Fruit fly (Drosophila melanogaster) whole organism, embryonic: ENCODE results near the gene CG12075.

Experiments used
- ATbp ChIP-seq: fragments of 200-800 bp; sonication (Bioruptor generic); optimal IDR thresholded peaks from 2 replicates; lab custom pipeline; 2017; ENCODE audit warnings: missing biosample characterization, mild to moderate bottlenecking, missing genetic modification characterization, missing genetic modification reagents
- B-H2 ChIP-seq: fragments of 200-800 bp; sonication (Bioruptor generic); optimal IDR thresholded peaks from 2 replicates; lab custom pipeline; 2018; ENCODE audit warnings: missing biosample characterization, mild to moderate bottlenecking, missing genetic modification characterization
- CG10147 ChIP-seq: fragments of 200-800 bp; sonication (Bioruptor generic); optimal IDR thresholded peaks from 2 replicates; lab custom pipeline; 2019; ENCODE audit warnings: missing biosample characterization, mild to moderate bottlenecking, missing genetic modification characterization, moderate library complexity
- CG10543 ChIP-seq: fragments of 200-800 bp; sonication (Bioruptor generic); optimal IDR thresholded peaks from 3 replicates; lab custom pipeline; 2017; ENCODE audit warnings: missing biosample characterization, mild to moderate bottlenecking, missing genetic modification characterization, moderate library complexity
- CG12219 ChIP-seq: fragments of 200-800 bp; sonication (Bioruptor generic); optimal IDR thresholded peaks from 3 replicates; lab custom pipeline; 2018; ENCODE audit warnings: missing biosample characterization, mild to moderate bottlenecking, missing genetic modification characterization
- CG12942 ChIP-seq: fragments of 200-800 bp; sonication (Bioruptor generic); optimal IDR thresholded peaks from 3 replicates; lab custom pipeline; 2016; ENCODE audit warnings: missing biosample characterization, missing genetic modification characterization
- CG13296 ChIP-seq: fragments of 200-800 bp; sonication (Bioruptor generic); optimal IDR thresholded peaks from 3 replicates; lab custom pipeline; 2018; ENCODE audit warnings: missing biosample characterization, mild to moderate bottlenecking, missing genetic modification characterization
- CG14014 ChIP-seq: fragments of 200-800 bp; sonication (Bioruptor generic); IDR thresholded peaks from 2 replicates; pipeline ENCODE4 v1.3.6; 2022; ENCODE audit warnings: missing biosample characterization, missing genetic modification characterization
- CG17829 ChIP-seq: fragments of 200-800 bp; optimal IDR thresholded peaks from 2 replicates; lab custom pipeline; 2019; ENCODE audit warnings: missing biosample characterization, mild to moderate bottlenecking, missing genetic modification characterization, moderate library complexity
- CG2678 ChIP-seq: fragments of 200-800 bp; sonication (Bioruptor generic); optimal IDR thresholded peaks from 3 replicates; lab custom pipeline; 2019; ENCODE audit warnings: missing biosample characterization, mild to moderate bottlenecking, missing genetic modification characterization, moderate library complexity
- CG30020 ChIP-seq: fragments of 200-800 bp; optimal IDR thresholded peaks from 2 replicates; lab custom pipeline; 2019; ENCODE audit warnings: missing biosample characterization, mild to moderate bottlenecking, missing genetic modification characterization, moderate library complexity
- CG30431 ChIP-seq: fragments of 200-800 bp; sonication (Bioruptor generic); optimal IDR thresholded peaks from 2 replicates; lab custom pipeline; 2017; ENCODE audit warnings: missing biosample characterization, missing genetic modification characterization
- CG33213 ChIP-seq: fragments of 200-800 bp; sonication (Bioruptor generic); optimal IDR thresholded peaks from 3 replicates; lab custom pipeline; 2016; ENCODE audit warnings: missing biosample characterization, missing genetic modification characterization
- CG3847 ChIP-seq: fragments of 200-800 bp; sonication (Bioruptor generic); IDR thresholded peaks from 2 replicates; pipeline ENCODE4 v1.3.6; 2022; ENCODE audit warnings: missing biosample characterization, missing genetic modification characterization
- CG3995 ChIP-seq: fragments of 200-800 bp; sonication (Bioruptor generic); optimal IDR thresholded peaks from 3 replicates; lab custom pipeline; 2016; ENCODE audit warnings: missing biosample characterization, missing genetic modification characterization
- CG43689 ChIP-seq: fragments of 200-800 bp; sonication (Bioruptor generic); IDR thresholded peaks from 2 replicates; pipeline ENCODE4 v1.3.6; 2022; ENCODE audit warnings: missing biosample characterization, missing genetic modification characterization
- CG4424 ChIP-seq: fragments of 200-800 bp; sonication (Bioruptor generic); optimal IDR thresholded peaks from 3 replicates; lab custom pipeline; 2016; ENCODE audit warnings: missing biosample characterization, missing genetic modification characterization
- CG6175 ChIP-seq: fragments of 200-800 bp; sonication (Bioruptor generic); IDR thresholded peaks from 3 replicates; pipeline ENCODE4 v1.3.6; 2022; ENCODE audit warnings: missing biosample characterization, missing genetic modification characterization
- CG6813 ChIP-seq: fragments of 200-800 bp; sonication (Bioruptor generic); optimal IDR thresholded peaks from 2 replicates; lab custom pipeline; 2017; ENCODE audit warnings: missing biosample characterization, missing genetic modification characterization, mild to moderate bottlenecking, moderate library complexity, missing genetic modification reagents
- CG6854 ChIP-seq: fragments of 200-800 bp; sonication (Bioruptor generic); optimal IDR thresholded peaks from 3 replicates; lab custom pipeline; 2017; ENCODE audit warnings: missing biosample characterization, mild to moderate bottlenecking, missing genetic modification characterization
- CG7271 ChIP-seq: fragments of 200-800 bp; sonication (Bioruptor generic); optimal IDR thresholded peaks from 2 replicates; lab custom pipeline; 2018; ENCODE audit warnings: missing biosample characterization, mild to moderate bottlenecking, missing genetic modification characterization, moderate library complexity
- CTCF ChIP-seq: fragments of 200-800 bp; sonication (Bioruptor generic); optimal IDR thresholded peaks from 2 replicates; lab custom pipeline; 2017; ENCODE audit warnings: missing biosample characterization, mild to moderate bottlenecking, missing genetic modification characterization, moderate library complexity
- Dek ChIP-seq: fragments of 200-800 bp; sonication (Bioruptor generic); optimal IDR thresholded peaks from 3 replicates; lab custom pipeline; 2019; ENCODE audit warnings: missing biosample characterization, mild to moderate bottlenecking, missing genetic modification characterization, moderate library complexity
- Drgx ChIP-seq: fragments of 200-800 bp; sonication (Bioruptor generic); IDR thresholded peaks from 2 replicates; pipeline ENCODE4 v1.3.6; 2022; ENCODE audit warnings: missing biosample characterization, missing genetic modification characterization
- E2f1 ChIP-seq: fragments of 200-800 bp; sonication (Bioruptor generic); IDR thresholded peaks from 2 replicates; pipeline ENCODE4 v1.3.6; 2022; ENCODE audit warnings: missing biosample characterization, missing genetic modification characterization
- Eip74EF ChIP-seq, 2 experiments: fragments of 200-800 bp in 1 of 2; fragments of >200 bp in 1 of 2; sonication (Bioruptor generic) in 1 of 2; optimal IDR thresholded peaks; 2 replicates each; lab custom pipeline; 2017 to 2019; ENCODE audit warnings: missing biosample characterization in 2 of 2, missing genetic modification characterization in 2 of 2, mild to moderate bottlenecking in 1 of 2, moderate library complexity in 1 of 2
- Elba2 ChIP-seq: fragments of 200-800 bp; sonication (Bioruptor generic); optimal IDR thresholded peaks from 3 replicates; lab custom pipeline; 2016; ENCODE audit warnings: missing biosample characterization, missing genetic modification characterization
- HLH3B ChIP-seq: fragments of 200-800 bp; sonication (Bioruptor generic); IDR thresholded peaks from 2 replicates; pipeline ENCODE4 v1.3.6; 2022; ENCODE audit warnings: missing biosample characterization, missing genetic modification characterization
- Med ChIP-seq: fragments of 200-800 bp; sonication (Bioruptor generic); peaks from one replicate; lab custom pipeline; 2016; ENCODE audit warnings: missing biosample characterization, missing genetic modification characterization, mild to moderate bottlenecking, inconsistent platforms, moderate library complexity
- NK7.1 ChIP-seq: fragments of 200-800 bp; sonication (Bioruptor generic); optimal IDR thresholded peaks from 3 replicates; lab custom pipeline; 2016; ENCODE audit warnings: missing biosample characterization, missing genetic modification characterization
- Neu2 ChIP-seq: fragments of 200-800 bp; sonication (Bioruptor generic); optimal IDR thresholded peaks from 3 replicates; lab custom pipeline; 2016; ENCODE audit warnings: missing biosample characterization, missing genetic modification characterization, borderline replicate concordance
- Sox102F ChIP-seq: fragments of 200-800 bp; sonication (Bioruptor generic); optimal IDR thresholded peaks from 2 replicates; lab custom pipeline; 2018; ENCODE audit warnings: missing biosample characterization, mild to moderate bottlenecking, missing genetic modification characterization, moderate library complexity
- Xbp1 ChIP-seq: fragments of 200-800 bp; sonication (Bioruptor generic); optimal IDR thresholded peaks from 3 replicates; lab custom pipeline; 2016; ENCODE audit warnings: missing biosample characterization, mild to moderate bottlenecking, missing genetic modification characterization
- cad ChIP-seq: fragments of >200 bp; optimal IDR thresholded peaks from 2 replicates; lab custom pipeline; 2017; ENCODE audit warnings: missing biosample characterization, missing genetic modification characterization
- jigr1 ChIP-seq: fragments of 200-800 bp; sonication (Bioruptor generic); IDR thresholded peaks from 3 replicates; pipeline ENCODE4 v1.3.6; 2022; ENCODE audit warnings: missing biosample characterization, missing genetic modification characterization
- pfk ChIP-seq: fragments of 200-800 bp; sonication (Bioruptor generic); optimal IDR thresholded peaks from 2 replicates; lab custom pipeline; 2018; ENCODE audit warnings: missing biosample characterization, mild to moderate bottlenecking, missing genetic modification characterization, moderate library complexity
- pho ChIP-seq: fragments of 200-800 bp; sonication (Bioruptor generic); optimal IDR thresholded peaks from 2 replicates; lab custom pipeline; 2016; ENCODE audit warnings: missing biosample characterization, missing genetic modification characterization
- pros ChIP-seq: fragments of 200-800 bp; sonication (Bioruptor generic); optimal IDR thresholded peaks from 3 replicates; lab custom pipeline; 2019; ENCODE audit warnings: missing biosample characterization, mild to moderate bottlenecking, missing genetic modification characterization, moderate library complexity
- row ChIP-seq: fragments of 200-800 bp; sonication (Bioruptor generic); IDR thresholded peaks from 3 replicates; pipeline ENCODE4 v1.3.6; 2022; ENCODE audit warnings: missing biosample characterization, missing genetic modification characterization
- run ChIP-seq: fragments of 200-800 bp; sonication (Bioruptor generic); optimal IDR thresholded peaks from 3 replicates; lab custom pipeline; 2018; ENCODE audit warnings: missing biosample characterization, mild to moderate bottlenecking, missing genetic modification characterization
- sens ChIP-seq: fragments of 200-800 bp; sonication (Bioruptor generic); peaks from one replicate; lab custom pipeline; 2016; ENCODE audit warnings: missing biosample characterization, missing genetic modification characterization
- sens-2 ChIP-seq: fragments of 200-800 bp; sonication (Bioruptor generic); IDR thresholded peaks from 2 replicates; pipeline ENCODE4 v1.3.6; 2022; ENCODE audit warnings: missing biosample characterization, missing genetic modification characterization
- slou ChIP-seq: fragments of 200-800 bp; sonication (Bioruptor generic); optimal IDR thresholded peaks from 3 replicates; lab custom pipeline; 2016; ENCODE audit warnings: missing biosample characterization, missing genetic modification characterization
- sna ChIP-seq: fragments of 200-800 bp; sonication (Bioruptor generic); IDR thresholded peaks from 2 replicates; pipeline ENCODE4 v1.3.6; 2022; ENCODE audit warnings: missing biosample characterization, missing genetic modification characterization; ENCODE audit not compliant: partially characterized antibody
- sob ChIP-seq: fragments of 200-800 bp; sonication (Bioruptor generic); IDR thresholded peaks from 2 replicates; pipeline ENCODE4 v1.3.6; 2022; ENCODE audit warnings: missing biosample characterization, missing genetic modification characterization
- sug ChIP-seq: fragments of 200-800 bp; optimal IDR thresholded peaks from 2 replicates; lab custom pipeline; 2019; ENCODE audit warnings: missing biosample characterization, mild to moderate bottlenecking, missing genetic modification characterization, moderate library complexity
- tap ChIP-seq: fragments of 200-800 bp; optimal IDR thresholded peaks from 3 replicates; lab custom pipeline; 2019; ENCODE audit warnings: missing biosample characterization, mild to moderate bottlenecking, missing genetic modification characterization, moderate library complexity
- ttk ChIP-seq: fragments of 200-800 bp; sonication (Bioruptor generic); IDR thresholded peaks from 2 replicates; pipeline ENCODE4 v2.1.2; 2022; ENCODE audit warnings: missing biosample characterization, missing genetic modification characterization
- wor ChIP-seq: fragments of 200-800 bp; sonication (Bioruptor generic); IDR thresholded peaks from 2 replicates; pipeline ENCODE4 v1.3.6; 2022; ENCODE audit warnings: missing biosample characterization, missing genetic modification characterization

Gene CG12075

dm6 chrX:8858679-8859078 is 20.6 kb downstream of the CG12075 start:
- TF ChIP-seq sens (GFP tag; lab: Kevin White, UChicago): peak; percentile 60
- no peak for TF ChIP-seq pho
- TF ChIP-seq sens-2 (GFP tag; lab: Robert Waterston, UW): no peak
- TF ChIP-seq CG12219 (GFP tag; lab: Kevin White, UChicago): no peak
- peak; percentile 8 for TF ChIP-seq ATbp (GFP tag; lab: Kevin White, UChicago)

dm6 chrX:8859517-8859916 is 21.4 kb downstream of the CG12075 start:
- TF ChIP-seq CTCF (GFP tag; lab: Kevin White, UChicago): peak; percentile 81
- no peak for TF ChIP-seq HLH3B (GFP tag; lab: Robert Waterston, UW)

- TF ChIP-seq CG6175: no peak
- no peak for TF ChIP-seq CG14014
- no peak for TF ChIP-seq CG7271
- TF ChIP-seq Sox102F (GFP tag; lab: Kevin White, UChicago): peak; percentile 80
- no peak for TF ChIP-seq E2f1
- no peak for TF ChIP-seq ttk (GFP tag; lab: Robert Waterston, UW)
- no peak for TF ChIP-seq CG10543 (GFP tag; lab: Kevin White, UChicago)
- no peak for TF ChIP-seq pfk (GFP tag; lab: Kevin White, UChicago)
- TF ChIP-seq CG33213 (GFP tag; lab: Kevin White, UChicago): no peak
- TF ChIP-seq CG10147 (GFP tag; lab: Kevin White, UChicago): no peak
- no peak for TF ChIP-seq CG12942 (GFP tag; lab: Kevin White, UChicago)
- peak; percentile 87 for TF ChIP-seq Drgx (GFP tag; lab: Robert Waterston, UW)
- no peak for TF ChIP-seq Elba2
- peak; percentile 6 for TF ChIP-seq tap
- no peak for TF ChIP-seq B-H2 (GFP tag; lab: Kevin White, UChicago)
- TF ChIP-seq ATbp (GFP tag; lab: Kevin White, UChicago): peak; percentile 66
- TF ChIP-seq CG3847: no peak
- peak; percentile 58 for TF ChIP-seq Xbp1 (GFP tag; lab: Kevin White, UChicago)
- TF ChIP-seq CG4424 (GFP tag; lab: Kevin White, UChicago): peak; percentile 60
- TF ChIP-seq run: no peak
- peak; percentile 76 for TF ChIP-seq Med (GFP tag; lab: Kevin White, UChicago)
- TF ChIP-seq CG3995 (GFP tag; lab: Kevin White, UChicago): no peak
- no peak for TF ChIP-seq sob (GFP tag; lab: Robert Waterston, UW)
- peak; percentile 19 for TF ChIP-seq CG30431 (GFP tag; lab: Kevin White, UChicago)
- TF ChIP-seq Eip74EF (GFP tag; optimal IDR thresholded peaks at IDR 0.05; lab: Kevin White, UChicago): peak in 1 of 2 experiments; percentile 19
- TF ChIP-seq row (GFP tag; lab: Robert Waterston, UW): peak; percentile 34; the same call in 1 of the 3 replicates
- no peak for TF ChIP-seq slou (GFP tag; lab: Kevin White, UChicago)
- TF ChIP-seq cad (GFP tag; lab: Kevin White, UChicago): no peak
- no peak for TF ChIP-seq CG17829 (tag; lab: Kevin White, UChicago)
- no peak for TF ChIP-seq CG30020 (tag; lab: Kevin White, UChicago)
- no peak for TF ChIP-seq jigr1 (GFP tag; lab: Robert Waterston, UW)
- no peak for TF ChIP-seq CG43689
- no peak for TF ChIP-seq pho
- no peak for TF ChIP-seq Dek
- no peak for TF ChIP-seq CG6854 (GFP tag; lab: Kevin White, UChicago)
- no peak for TF ChIP-seq sug (tag; lab: Kevin White, UChicago)
- TF ChIP-seq sna (GFP tag; lab: Robert Waterston, UW): no peak
- peak; percentile 56 for TF ChIP-seq CG2678 (tag; lab: Kevin White, UChicago)
- no peak for TF ChIP-seq NK7.1 (GFP tag; lab: Kevin White, UChicago)
- no peak for TF ChIP-seq CG13296
- TF ChIP-seq pros (GFP tag; lab: Kevin White, UChicago): no peak
- TF ChIP-seq CG6813 (GFP tag; lab: Kevin White, UChicago): no peak
- no peak for TF ChIP-seq Neu2
- TF ChIP-seq wor (GFP tag; lab: Robert Waterston, UW): peak; percentile 42; the same call in 1 of the 2 replicates
Observed at dm6 chrX:8861267-8861666, 23.1 kb downstream of the CG12075 start.
